Worm (Caenorhabditis elegans) whole organism, young adult: ENCODE results near the gene msp-59.
"Not testable (repeated sequence)": the region's sequence is repeated elsewhere in the genome, so short reads cannot be mapped to it uniquely, and the experiment has no call there.

Source experiments
- F23B12.7 ChIP-seq: sonication (generic microtip); optimal IDR thresholded peaks from 2 replicates; lab custom pipeline; 2017; ENCODE audit warnings: missing genetic modification characterization, mild to moderate bottlenecking, missing compliant biosample characterization, antibody characterized with exemption, moderate library complexity; ENCODE audit not compliant: insufficient read depth
- F37B4.10 ChIP-seq: fragments of 200-800 bp; sonication (Bioruptor generic); IDR thresholded peaks from 2 replicates; pipeline ENCODE4 v1.3.6; 2022; ENCODE audit warnings: missing genetic modification characterization, missing compliant biosample characterization
- F52B5.7 ChIP-seq: sonication (generic microtip); optimal IDR thresholded peaks from 2 replicates; lab custom pipeline; 2016; ENCODE audit warnings: mild to moderate bottlenecking, missing genetic modification characterization, missing compliant biosample characterization
- K12H6.12 ChIP-seq: fragments of 200-800 bp; sonication (Bioruptor generic); optimal IDR thresholded peaks from 2 replicates; lab custom pipeline; 2018; ENCODE audit warnings: mild to moderate bottlenecking, missing genetic modification characterization, missing compliant biosample characterization
- Y53F4B.3 ChIP-seq: fragments of 200-800 bp; sonication (Bioruptor generic); IDR thresholded peaks from 2 replicates; pipeline ENCODE4 v1.3.6; 2022; ENCODE audit warnings: missing genetic modification reagents, missing genetic modification characterization, missing compliant biosample characterization
- Y53G8AR.9 ChIP-seq: fragments of 200-800 bp; sonication (Bioruptor generic); conservative IDR thresholded peaks from 2 replicates; pipeline ENCODE4 v1.3.6; 2022; ENCODE audit warnings: missing genetic modification reagents, missing genetic modification characterization, missing compliant biosample characterization
- Y67H2A.10 ChIP-seq: fragments of 200-800 bp; sonication (Bioruptor generic); conservative IDR thresholded peaks from 2 replicates; pipeline ENCODE4 v1.3.6; 2022; ENCODE audit warnings: missing genetic modification reagents, missing genetic modification characterization, missing compliant biosample characterization
- Y95B8A.8 ChIP-seq: fragments of 200-800 bp; sonication (Bioruptor generic); IDR thresholded peaks from 2 replicates; pipeline ENCODE4 v1.3.6; 2022; ENCODE audit warnings: missing genetic modification reagents, missing genetic modification characterization, missing compliant biosample characterization
- akir-1 ChIP-seq: fragments of 200-800 bp; sonication (Bioruptor generic); optimal IDR thresholded peaks from 2 replicates; lab custom pipeline; 2018; ENCODE audit warnings: mild to moderate bottlenecking, missing genetic modification characterization, moderate library complexity, missing compliant biosample characterization
- ama-1 ChIP-seq, 3 experiments: fragments of 150-350 bp in 1 of 3; sonication (generic microtip) in 2 of 3; optimal IDR thresholded peaks; 2 replicates each; lab custom pipeline; 2014 to 2018; ENCODE audit warnings: missing biosample characterization in 2 of 3, missing genetic modification characterization in 2 of 3, missing genetic modification reagents in 2 of 3
- atf-7 ChIP-seq: sonication (generic microtip); optimal IDR thresholded peaks from 2 replicates; lab custom pipeline; 2017; ENCODE audit warnings: mild to moderate bottlenecking, missing genetic modification characterization, missing compliant biosample characterization
- attf-5 ChIP-seq: fragments of 200-800 bp; sonication (Bioruptor generic); optimal IDR thresholded peaks from 2 replicates; lab custom pipeline; 2018; ENCODE audit warnings: mild to moderate bottlenecking, missing genetic modification characterization, missing compliant biosample characterization
- attf-6 ChIP-seq: fragments of 200-800 bp; sonication (Bioruptor generic); IDR thresholded peaks from 2 replicates; pipeline ENCODE4 v1.3.6; 2022; ENCODE audit warnings: missing genetic modification reagents, missing genetic modification characterization, missing compliant biosample characterization
- bed-1 ChIP-seq: fragments of 200-800 bp; sonication (Bioruptor generic); IDR thresholded peaks from 2 replicates; pipeline ENCODE4 v1.3.6; 2022; ENCODE audit warnings: missing genetic modification reagents, missing genetic modification characterization, missing compliant biosample characterization
- ceh-100 ChIP-seq: fragments of 200-800 bp; sonication (Bioruptor generic); IDR thresholded peaks from 2 replicates; pipeline ENCODE4 v1.3.6; 2022; ENCODE audit warnings: missing genetic modification reagents, missing genetic modification characterization, missing compliant biosample characterization
- ceh-27 ChIP-seq: fragments of 200-800 bp; sonication (Bioruptor generic); optimal IDR thresholded peaks from 2 replicates; lab custom pipeline; 2018; ENCODE audit warnings: mild to moderate bottlenecking, missing genetic modification characterization, moderate library complexity, missing compliant biosample characterization
- ceh-79 ChIP-seq: sonication (generic microtip); optimal IDR thresholded peaks from 2 replicates; lab custom pipeline; 2017; ENCODE audit warnings: mild to moderate bottlenecking, missing genetic modification characterization, missing compliant biosample characterization
- ceh-91 ChIP-seq: fragments of 200-800 bp; sonication (Bioruptor generic); IDR thresholded peaks from 2 replicates; pipeline ENCODE4 v1.3.6; 2022; ENCODE audit warnings: missing genetic modification reagents, missing genetic modification characterization, missing compliant biosample characterization
- dpff-1 ChIP-seq: sonication (generic microtip); optimal IDR thresholded peaks from 2 replicates; lab custom pipeline; 2017; ENCODE audit warnings: mild to moderate bottlenecking, missing genetic modification characterization, missing compliant biosample characterization
- dpl-1 ChIP-seq: fragments of 150-350 bp; optimal IDR thresholded peaks from 2 replicates; lab custom pipeline; 2014; ENCODE audit warnings: missing biosample characterization, missing genetic modification reagents, missing genetic modification characterization
- egrh-3 ChIP-seq: fragments of 200-800 bp; sonication (Bioruptor generic); IDR thresholded peaks from 2 replicates; pipeline ENCODE4 v1.3.6; 2022; ENCODE audit warnings: missing genetic modification reagents, missing genetic modification characterization, missing compliant biosample characterization
- hlh-12 ChIP-seq: sonication (generic microtip); optimal IDR thresholded peaks from 2 replicates; lab custom pipeline; 2016; ENCODE audit warnings: missing genetic modification characterization, missing compliant biosample characterization
- hlh-26 ChIP-seq: fragments of 200-800 bp; sonication (Bioruptor generic); conservative IDR thresholded peaks from 2 replicates; pipeline ENCODE4 v1.3.6; 2022; ENCODE audit warnings: missing genetic modification reagents, missing genetic modification characterization, missing compliant biosample characterization
- hsf-1 ChIP-seq: fragments of 200-800 bp; sonication (Bioruptor generic); IDR thresholded peaks from 2 replicates; pipeline ENCODE4 v1.3.6; 2022; ENCODE audit warnings: missing genetic modification reagents, missing genetic modification characterization, missing compliant biosample characterization
- lin-54 ChIP-seq: fragments of 200-800 bp; sonication (Bioruptor generic); optimal IDR thresholded peaks from 2 replicates; lab custom pipeline; 2018; ENCODE audit warnings: mild to moderate bottlenecking, missing genetic modification characterization, missing compliant biosample characterization
- madf-10 ChIP-seq: sonication (generic microtip); optimal IDR thresholded peaks from 2 replicates; lab custom pipeline; 2016; ENCODE audit warnings: mild to moderate bottlenecking, missing genetic modification characterization, missing compliant biosample characterization
- mel-28 ChIP-seq: sonication (generic microtip); optimal IDR thresholded peaks from 2 replicates; lab custom pipeline; 2016; ENCODE audit warnings: borderline replicate concordance, mild to moderate bottlenecking, missing genetic modification characterization, missing compliant biosample characterization
- mes-4 ChIP-seq: sonication (generic microtip); optimal IDR thresholded peaks from 2 replicates; lab custom pipeline; 2016; ENCODE audit warnings: missing genotype, missing genetic modification characterization, missing compliant biosample characterization
- nfya-1 ChIP-seq: sonication (generic microtip); optimal IDR thresholded peaks from 2 replicates; lab custom pipeline; 2017; ENCODE audit warnings: antibody characterized with exemption, missing compliant biosample characterization, missing genetic modification characterization, borderline replicate concordance; ENCODE audit not compliant: insufficient read depth
- nhr-120 ChIP-seq: fragments of 200-800 bp; sonication (Bioruptor generic); IDR thresholded peaks from 2 replicates; pipeline ENCODE4 v1.3.6; 2022; ENCODE audit warnings: missing genetic modification characterization, missing compliant biosample characterization
- pbrm-1 ChIP-seq: fragments of 200-800 bp; sonication (Bioruptor generic); IDR thresholded peaks from 2 replicates; pipeline ENCODE4 v1.3.6; 2022; ENCODE audit warnings: missing genetic modification reagents, missing genetic modification characterization, missing compliant biosample characterization
- snpc-1.3 ChIP-seq: sonication (generic microtip); optimal IDR thresholded peaks from 2 replicates; lab custom pipeline; 2017; ENCODE audit warnings: missing genetic modification characterization, mild to moderate bottlenecking, missing compliant biosample characterization, antibody characterized with exemption, moderate library complexity, missing genotype, missing genetic modification reagents; ENCODE audit not compliant: insufficient read depth
- snpc-3.4 ChIP-seq: sonication (generic microtip); optimal IDR thresholded peaks from 2 replicates; lab custom pipeline; 2017; ENCODE audit warnings: missing genetic modification characterization, mild to moderate bottlenecking, missing compliant biosample characterization, antibody characterized with exemption, moderate library complexity, missing genotype, missing genetic modification reagents
- snpc-4 ChIP-seq, 5 experiments: fragments of 150-350 bp in 1 of 5; sonication (generic microtip) in 4 of 5; optimal IDR thresholded peaks; 2 replicates each; lab custom pipeline; 2014 to 2018; ENCODE audit warnings: missing genetic modification characterization in 5 of 5, missing biosample characterization in 3 of 5, antibody characterized with exemption in 2 of 5, mild to moderate bottlenecking in 2 of 5, missing compliant biosample characterization in 2 of 5, missing genotype in 2 of 5, moderate library complexity in 2 of 5, missing genetic modification reagents in 1 of 5
- tbx-9 ChIP-seq: sonication (generic microtip); optimal IDR thresholded peaks from 2 replicates; lab custom pipeline; 2016; ENCODE audit warnings: borderline replicate concordance, missing genetic modification characterization, inconsistent platforms, missing compliant biosample characterization
- tlf-1 ChIP-seq: fragments of 200-800 bp; sonication (Bioruptor generic); optimal IDR thresholded peaks from 2 replicates; lab custom pipeline; 2018; ENCODE audit warnings: mild to moderate bottlenecking, missing genetic modification characterization, missing compliant biosample characterization
- ztf-22 ChIP-seq: fragments of 200-800 bp; sonication (Bioruptor generic); optimal IDR thresholded peaks from 2 replicates; lab custom pipeline; 2018; ENCODE audit warnings: mild to moderate bottlenecking, missing genetic modification characterization, moderate library complexity, missing compliant biosample characterization

The msp-59 gene

ce11 chrIV:5299138-5299537, 13.8 kb downstream of the msp-59 start:
- TF ChIP-seq egrh-3 (GFP tag; lab: Robert Waterston, UW) (peak; percentile 70), Y53F4B.3 (peak; percentile 58; the same call in 1 of the 2 replicates)

- no peak for TF ChIP-seq F23B12.7
- no peak for TF ChIP-seq tlf-1 (GFP tag; lab: Kevin White, UChicago)
- TF ChIP-seq egrh-3 (GFP tag; lab: Robert Waterston, UW): no peak
- TF ChIP-seq ama-1 (optimal IDR thresholded peaks at IDR 0.05; lab: Kevin White, UChicago): no peak
- no peak for TF ChIP-seq ama-1 (GFP tag; optimal IDR thresholded peaks at IDR 0.05; lab: Kevin White, UChicago)
- TF ChIP-seq Y53G8AR.9 (GFP tag; lab: Robert Waterston, UW): no peak
- TF ChIP-seq nfya-1 (tag; lab: Kevin White, UChicago): no peak
- TF ChIP-seq mes-4 (tag; lab: Kevin White, UChicago): no peak
- TF ChIP-seq nhr-120 (GFP tag; lab: Robert Waterston, UW): no peak
Measured at ce11 chrIV:5297436-5298012, 15.4 kb downstream of the msp-59 start, which contains the start of the genes ZK354.6 and msp-113. Gene ZK354.6, minus strand, starts transcription at chrIV:5297536. Gene msp-113, plus strand, starts transcription at chrIV:5297962.

ce11 chrIV:5295240-5295639, 17.7 kb downstream of the msp-59 start, which contains the start of gene msp-51:
Gene msp-51, minus strand, starts transcription at chrIV:5295340.
- not testable (repeated sequence) for TF ChIP-seq F37B4.10 (GFP tag; lab: Robert Waterston, UW); ceh-91 (GFP tag; lab: Robert Waterston, UW); akir-1 (GFP tag; lab: Kevin White, UChicago)

ce11 chrIV:5294467-5294866, 18.4 kb downstream of the msp-59 start:
- TF ChIP-seq attf-6 (GFP tag; lab: Robert Waterston, UW): no peak
- no peak for TF ChIP-seq dpff-1 (tag; lab: Kevin White, UChicago)
- TF ChIP-seq ceh-79 (tag; lab: Kevin White, UChicago): no peak
- no peak for TF ChIP-seq ztf-22
- no peak for TF ChIP-seq snpc-1.3 (tag; lab: Kevin White, UChicago)
- no peak for TF ChIP-seq hlh-12 (tag; lab: Kevin White, UChicago)

DNA sequence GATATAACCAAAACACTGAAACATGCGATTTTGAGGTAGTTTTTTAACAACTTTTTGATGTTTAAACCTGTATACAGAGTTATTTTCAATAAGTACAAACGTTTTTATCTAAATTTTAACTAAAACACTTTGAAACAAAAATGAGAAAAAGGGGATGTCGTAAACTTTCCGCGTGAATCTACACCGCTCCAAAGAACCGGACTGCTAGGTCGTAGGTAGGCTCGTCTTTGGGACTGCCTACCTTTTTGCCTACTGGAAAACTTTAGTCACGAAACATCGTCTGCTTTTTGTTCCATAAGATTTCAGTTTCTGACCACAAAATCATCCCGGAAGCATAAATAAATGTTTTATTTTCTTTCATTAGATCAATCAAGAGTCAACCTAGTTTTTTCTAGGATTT, 21.7 kb downstream of the msp-59 start:
- TF ChIP-seq akir-1 (GFP tag; lab: Kevin White, UChicago) (no peak), ceh-100 (GFP tag; lab: Robert Waterston, UW) (no peak), tbx-9 (no peak), dpl-1 (GFP tag; lab: Kevin White, UChicago) (no peak), mel-28 (tag; lab: Kevin White, UChicago) (no peak), snpc-3.4 (tag; lab: Kevin White, UChicago) (no peak), hlh-12 (tag; lab: Kevin White, UChicago) (no peak), egrh-3 (GFP tag; lab: Robert Waterston, UW) (no peak)

- TF ChIP-seq bed-1 (GFP tag; lab: Robert Waterston, UW): no peak
- no peak for TF ChIP-seq ceh-27
- TF ChIP-seq mes-4 (tag; lab: Kevin White, UChicago): no peak
- no peak for TF ChIP-seq snpc-4 (GFP tag; optimal IDR thresholded peaks at IDR 0.05; lab: Kevin White, UChicago)
- no peak for TF ChIP-seq snpc-4 (tag; optimal IDR thresholded peaks at IDR 0.05; lab: Kevin White, UChicago)
- no peak for TF ChIP-seq hlh-26
- TF ChIP-seq Y53G8AR.9 (GFP tag; lab: Robert Waterston, UW): no peak
- TF ChIP-seq atf-7: no peak
- no peak for TF ChIP-seq madf-10 (tag; lab: Kevin White, UChicago)
- TF ChIP-seq attf-5 (GFP tag; lab: Kevin White, UChicago): no peak
- no peak for TF ChIP-seq lin-54
- TF ChIP-seq Y67H2A.10 (GFP tag; lab: Robert Waterston, UW): no peak
- TF ChIP-seq F52B5.7 (tag; lab: Kevin White, UChicago): no peak
- TF ChIP-seq hsf-1: no peak
- TF ChIP-seq pbrm-1 (GFP tag; lab: Robert Waterston, UW): no peak
- no peak for TF ChIP-seq Y95B8A.8
- TF ChIP-seq egrh-3 (GFP tag; lab: Robert Waterston, UW): no peak
- TF ChIP-seq K12H6.12 (tag; lab: Kevin White, UChicago): no peak
Measured at ce11 chrIV:5290547-5290946, 22.4 kb downstream of the msp-59 start, which contains the start of gene nlp-47. Gene nlp-47, plus strand, starts transcription at chrIV:5290847.
